Worm (Caenorhabditis elegans) whole organism, early embryonic: ENCODE results near the gene K02D10.2.

Experiments used
- ama-1 ChIP-seq: fragments of 150-350 bp; optimal IDR thresholded peaks from 2 replicates; lab custom pipeline; 2014
- ceh-36 ChIP-seq: sonication (generic microtip); optimal IDR thresholded peaks from 2 replicates; lab custom pipeline; 2016; ENCODE audit warnings: missing genetic modification characterization, inconsistent platforms, missing compliant biosample characterization
- ets-7 ChIP-seq: sonication (generic microtip); optimal IDR thresholded peaks from 2 replicates; lab custom pipeline; 2016; ENCODE audit warnings: missing genotype, missing genetic modification characterization, missing compliant biosample characterization
- flt-1 ChIP-seq: fragments of 200-800 bp; sonication (Bioruptor generic); IDR thresholded peaks from 2 replicates; pipeline ENCODE4 v1.3.6; 2022; ENCODE audit warnings: missing genetic modification characterization, missing compliant biosample characterization
- hmg-4 ChIP-seq: fragments of 200-800 bp; sonication (Bioruptor generic); optimal IDR thresholded peaks from 2 replicates; lab custom pipeline; 2018; ENCODE audit warnings: mild to moderate bottlenecking, missing genetic modification characterization, missing compliant biosample characterization
- hnd-1 ChIP-seq: sonication (generic microtip); optimal IDR thresholded peaks from 2 replicates; lab custom pipeline; 2016; ENCODE audit warnings: missing genetic modification characterization, missing compliant biosample characterization
- scrt-1 ChIP-seq: fragments of 200-800 bp; sonication (Bioruptor generic); IDR thresholded peaks from 2 replicates; pipeline ENCODE4 v1.3.6; 2022; ENCODE audit warnings: missing genetic modification characterization, missing compliant biosample characterization
- tbx-11 ChIP-seq: fragments of 200-800 bp; sonication (Bioruptor generic); IDR thresholded peaks from 2 replicates; pipeline ENCODE4 v1.3.6; 2022; ENCODE audit warnings: missing genetic modification characterization, missing compliant biosample characterization

DNA sequence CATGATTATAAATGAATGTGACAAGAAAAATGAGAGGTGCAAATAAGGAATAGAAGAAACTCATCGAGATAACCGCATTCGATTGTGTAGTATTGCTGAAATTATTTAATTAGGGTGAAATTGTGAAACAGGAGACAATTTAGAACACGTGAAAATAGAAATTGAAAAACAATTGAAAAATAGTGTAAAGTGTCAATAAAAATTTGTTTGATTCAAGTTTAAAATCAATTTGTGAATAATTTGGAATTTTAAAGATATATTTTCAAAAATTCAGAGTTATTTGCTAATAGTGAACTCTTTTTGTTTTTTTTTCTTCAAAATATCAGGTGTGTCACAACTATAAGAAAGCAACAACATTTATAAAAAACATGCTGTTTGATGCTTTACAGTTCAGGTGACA lies 39.8 kb downstream of the K02D10.2 start, which contains the start of gene ZK370.4:
- TF ChIP-seq hmg-4 (GFP tag; lab: Kevin White, UChicago) (no peak), hnd-1 (tag; lab: Kevin White, UChicago) (no peak), ets-7 (no peak), tbx-11 (no peak), flt-1 (no peak), ama-1 (lab: Kevin White, UChicago) (no peak), scrt-1 (GFP tag; lab: Robert Waterston, UW) (no peak), ceh-36 (no peak)
